Worm (Caenorhabditis elegans) whole organism, L3 larva: ENCODE measurements around the gene catp-5.

Source experiments
- ZK546.5 ChIP-seq: sonication (generic microtip); optimal IDR thresholded peaks from 2 replicates; lab custom pipeline; 2017; ENCODE audit warnings: missing biosample characterization, missing genetic modification characterization
- ceh-9 ChIP-seq: sonication (generic microtip); optimal IDR thresholded peaks from 2 replicates; lab custom pipeline; 2018; ENCODE audit warnings: missing biosample characterization, missing genetic modification characterization
- elt-2 ChIP-seq: sonication (generic microtip); optimal IDR thresholded peaks from 2 replicates; lab custom pipeline; 2016; ENCODE audit warnings: missing genetic modification reagents, mild to moderate bottlenecking, missing genetic modification characterization, missing compliant biosample characterization
- elt-3 ChIP-seq, 3 experiments: fragments of 150-350 bp in 1 of 3; sonication (generic microtip) in 2 of 3; optimal IDR thresholded peaks; 2 replicates in 2 of 3; 4 replicates in 1 of 3; lab custom pipeline; 2014 to 2017; ENCODE audit warnings: missing biosample characterization in 3 of 3, missing genetic modification characterization in 3 of 3
- nhr-11 ChIP-seq: fragments of 150-350 bp; optimal IDR thresholded peaks from 2 replicates; lab custom pipeline; 2014; ENCODE audit warnings: missing biosample characterization, missing genetic modification characterization

DNA sequence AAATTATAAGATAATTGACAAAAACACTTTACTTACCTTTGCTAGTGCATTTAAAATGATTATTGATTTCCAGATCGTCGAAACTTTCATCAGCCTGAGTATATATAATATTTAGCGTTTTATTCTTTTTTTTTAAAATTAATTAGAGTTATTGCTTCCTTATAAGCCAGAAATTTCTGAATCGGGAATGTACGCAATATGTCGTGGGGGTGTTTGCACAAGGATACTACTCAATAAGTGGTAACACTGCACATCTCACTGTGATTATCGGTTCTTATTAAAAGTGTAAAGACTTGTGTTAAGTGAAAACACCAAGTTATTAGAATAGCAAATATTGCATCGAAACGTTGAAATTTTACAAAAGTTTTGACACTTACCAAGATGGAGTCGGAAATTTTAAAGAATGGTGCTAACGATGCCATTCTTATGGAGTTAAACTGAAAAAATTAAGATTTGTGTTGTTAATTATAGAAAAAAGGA lies 40.8 kb downstream of the catp-5 start, which contains the start of gene dim-1:
- TF ChIP-seq nhr-11 (tag; lab: Kevin White, UChicago) (no peak), ZK546.5 (tag; lab: Kevin White, UChicago) (no peak), ceh-9 (tag; lab: Kevin White, UChicago) (no peak), elt-2 (tag; lab: Kevin White, UChicago) (no peak), elt-3 (tag; optimal IDR thresholded peaks at IDR 0.05; lab: Kevin White, UChicago) (no peak)
